Fruit fly (Drosophila melanogaster): ENCODE data around the gene dac.

The dac gene

DNA sequence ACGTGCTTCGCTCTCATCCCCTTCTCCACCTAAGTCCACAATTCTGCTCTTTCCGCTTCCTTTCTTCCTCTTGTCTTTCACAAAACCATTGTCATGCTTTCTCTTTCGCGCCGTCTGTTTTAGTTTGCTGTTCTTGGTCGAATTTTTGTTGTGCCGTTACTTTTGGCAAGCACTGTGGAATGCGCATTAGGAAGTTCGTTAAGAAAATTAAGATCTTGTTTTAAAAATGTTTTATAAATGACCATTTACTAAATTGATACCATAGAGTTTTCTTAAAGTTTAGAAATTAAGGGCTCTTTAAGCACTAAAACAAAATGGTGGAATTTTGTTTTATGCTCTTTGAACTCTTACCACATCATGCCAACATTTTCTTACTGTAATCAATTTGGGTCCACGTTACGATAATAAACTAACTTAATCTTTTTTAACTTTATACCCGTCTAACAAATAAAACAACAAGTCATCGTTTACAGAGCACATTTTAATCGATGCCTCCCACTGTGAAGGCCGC, 49.3 kb upstream of the dac start (continued):
- peak; percentile 73 for TF ChIP-seq Bteb2 (GFP tag; optimal IDR thresholded peaks at IDR 0.05)
- TF ChIP-seq CG7357 (GFP tag; IDR thresholded peaks at IDR 0.05): peak; percentile 57; the same call in 2 of the 3 replicates
- TF ChIP-seq gcm2 (GFP tag; optimal IDR thresholded peaks at IDR 0.05): no peak
- TF ChIP-seq B-H1 (GFP tag; IDR thresholded peaks at IDR 0.05): peak; percentile 22; the same call in 1 of the 3 replicates
- TF ChIP-seq CG6254 (GFP tag; optimal IDR thresholded peaks at IDR 0.05): no peak
- no peak for TF ChIP-seq toy (GFP tag; IDR thresholded peaks at IDR 0.05)
- peak; percentile 66 for TF ChIP-seq CG9932 (GFP tag; IDR thresholded peaks at IDR 0.05)
- peak; percentile 59 for TF ChIP-seq CG18476 (GFP tag; optimal IDR thresholded peaks at IDR 0.05)
- peak; percentile 47 for TF ChIP-seq Mes4 (GFP tag; optimal IDR thresholded peaks at IDR 0.05)
- TF ChIP-seq CrebB (tag; optimal IDR thresholded peaks at IDR 0.05): no peak
- peak; percentile 20 for TF ChIP-seq CG16863 (GFP tag; optimal IDR thresholded peaks at IDR 0.05)
- TF ChIP-seq Bgb (GFP tag; IDR thresholded peaks at IDR 0.05; ENCODE audit: partially characterized antibody): no peak
- peak; percentile 48 for TF ChIP-seq Deaf1 (tag; optimal IDR thresholded peaks at IDR 0.05)
- TF ChIP-seq salm (tag; optimal IDR thresholded peaks at IDR 0.05): peak; percentile 48
- no peak for TF ChIP-seq CG12071 (GFP tag; optimal IDR thresholded peaks at IDR 0.05)
- no peak for TF ChIP-seq chinmo (GFP tag; IDR thresholded peaks at IDR 0.05; ENCODE audit: partially characterized antibody)
- TF ChIP-seq ems (GFP tag; optimal IDR thresholded peaks at IDR 0.05): peak; percentile 65
- peak; percentile 74 for TF ChIP-seq CG12659 (GFP tag; optimal IDR thresholded peaks at IDR 0.05)
- TF ChIP-seq dati (GFP tag; IDR thresholded peaks at IDR 0.05): peak; percentile 33; the same call in 1 of the 2 replicates
- TF ChIP-seq CG8944 (GFP tag; optimal IDR thresholded peaks at IDR 0.05): peak; percentile 53
- peak; percentile 73 for TF ChIP-seq tio (GFP tag; optimal IDR thresholded peaks at IDR 0.05)
- TF ChIP-seq CG11723 (GFP tag; optimal IDR thresholded peaks at IDR 0.05): peak; percentile 39
- peak; percentile 8; the same call in 1 of the 2 replicates for TF ChIP-seq onecut (GFP tag; IDR thresholded peaks at IDR 0.05)
- peak; percentile 95 for TF ChIP-seq Med (GFP tag)
- TF ChIP-seq CG10431 (GFP tag; optimal IDR thresholded peaks at IDR 0.05): no peak
- TF ChIP-seq CG8478 (optimal IDR thresholded peaks at IDR 0.05): no peak
- no peak for TF ChIP-seq cad (GFP tag; optimal IDR thresholded peaks at IDR 0.05)
- TF ChIP-seq jing (GFP tag; optimal IDR thresholded peaks at IDR 0.05): peak; percentile 56
- 0 out of 2 replicates have a peak, but pooled peaks have one; percentile 11 for TF ChIP-seq MBD-R2 (GFP tag; IDR thresholded peaks at IDR 0.05)
- peak; percentile 60 for TF ChIP-seq Usf (GFP tag; optimal IDR thresholded peaks at IDR 0.05)
- no peak for TF ChIP-seq insv (GFP tag; optimal IDR thresholded peaks at IDR 0.05)
- no peak for TF ChIP-seq CG5953 (GFP tag; IDR thresholded peaks at IDR 0.05)
- peak; percentile 38 for TF ChIP-seq da (GFP tag; optimal IDR thresholded peaks at IDR 0.05)
- TF ChIP-seq BEAF-32 (GFP tag; optimal IDR thresholded peaks at IDR 0.05): no peak
- TF ChIP-seq CG2678 (tag; optimal IDR thresholded peaks at IDR 0.05): peak; percentile 91
- no peak for TF ChIP-seq TFAM (GFP tag; optimal IDR thresholded peaks at IDR 0.05)
- peak; percentile 55 for TF ChIP-seq CG12744 (GFP tag; optimal IDR thresholded peaks at IDR 0.05)
- TF ChIP-seq CG30403 (GFP tag; optimal IDR thresholded peaks at IDR 0.05): peak; percentile 83
- peak; percentile 68 for TF ChIP-seq luna (GFP tag; optimal IDR thresholded peaks at IDR 0.05)
- TF ChIP-seq dan (GFP tag; IDR thresholded peaks at IDR 0.05): no peak
- TF ChIP-seq CG4328 (GFP tag; optimal IDR thresholded peaks at IDR 0.05): no peak
- no peak; the same call in 1 of the 2 replicates for TF ChIP-seq CG17328 (GFP tag; IDR thresholded peaks at IDR 0.05)
- no peak for TF ChIP-seq CG3407 (GFP tag; optimal IDR thresholded peaks at IDR 0.05)
- TF ChIP-seq Ets65A (GFP tag): peak; percentile 96
- TF ChIP-seq btn (GFP tag; optimal IDR thresholded peaks at IDR 0.05): no peak
- no peak for TF ChIP-seq Sin3A (optimal IDR thresholded peaks at IDR 0.05)
- no peak for TF ChIP-seq mirr (GFP tag; optimal IDR thresholded peaks at IDR 0.05)
- TF ChIP-seq CG18599 (GFP tag; optimal IDR thresholded peaks at IDR 0.05): peak; percentile 89
- TF ChIP-seq CG15269 (tag; optimal IDR thresholded peaks at IDR 0.05): peak; percentile 81
- TF ChIP-seq tll (GFP tag; optimal IDR thresholded peaks at IDR 0.05): no peak
- peak; percentile 47 for TF ChIP-seq NC2β (GFP tag; optimal IDR thresholded peaks at IDR 0.05)

All from whole organism, embryonic.